Worm (Caenorhabditis elegans) whole organism, L1 larva: Measurements from ENCODE around the gene Y54E2A.9.

Experiments
- aha-1 ChIP-seq: fragments of 150-350 bp; optimal IDR thresholded peaks from 2 replicates; lab custom pipeline; 2014; ENCODE audit warnings: missing biosample characterization, missing genetic modification characterization
- aly-2 ChIP-seq: fragments of 150-350 bp; optimal IDR thresholded peaks from 2 replicates; lab custom pipeline; 2014; ENCODE audit warnings: missing biosample characterization, missing genetic modification characterization
- ama-1 ChIP-seq: fragments of 150-350 bp; optimal IDR thresholded peaks from 2 replicates; lab custom pipeline; 2014
- blmp-1 ChIP-seq: fragments of 150-350 bp; optimal IDR thresholded peaks from 2 replicates; lab custom pipeline; 2014; ENCODE audit warnings: missing biosample characterization, missing genetic modification characterization
- ceh-63 ChIP-seq: fragments of 200-800 bp; sonication (Bioruptor generic); optimal IDR thresholded peaks from 2 replicates; lab custom pipeline; 2018; ENCODE audit warnings: mild to moderate bottlenecking, missing genetic modification characterization, missing compliant biosample characterization
- dpl-1 ChIP-seq, 3 experiments: fragments of 150-350 bp in 2 of 3; sonication (generic microtip) in 1 of 3; optimal IDR thresholded peaks; 2 replicates each; lab custom pipeline; 2014 to 2017; ENCODE audit warnings: missing biosample characterization in 3 of 3, missing genetic modification characterization in 3 of 3, missing genetic modification reagents in 3 of 3
- dsc-1 ChIP-seq: sonication (generic microtip); optimal IDR thresholded peaks from 2 replicates; lab custom pipeline; 2016; ENCODE audit warnings: mild to moderate bottlenecking, missing genetic modification characterization, missing compliant biosample characterization
- efl-1 ChIP-seq, 4 experiments: fragments of 150-350 bp; optimal IDR thresholded peaks in 3 of 4; peaks in 1 of 4; 1 replicate in 1 of 4; 2 replicates in 3 of 4; lab custom pipeline; 2014; ENCODE audit warnings: missing biosample characterization in 2 of 4, missing genetic modification characterization in 2 of 4, missing genetic modification reagents in 2 of 4
- efl-3 ChIP-seq: fragments of 200-800 bp; sonication (Bioruptor generic); optimal IDR thresholded peaks from 2 replicates; lab custom pipeline; 2018; ENCODE audit warnings: mild to moderate bottlenecking, missing genetic modification characterization, missing compliant biosample characterization
- egl-13 ChIP-seq: sonication (generic microtip); optimal IDR thresholded peaks from 2 replicates; lab custom pipeline; 2016; ENCODE audit warnings: missing genotype, missing genetic modification reagents, missing genetic modification characterization, missing compliant biosample characterization
- elt-3 ChIP-seq, 6 experiments: fragments of 150-350 bp in 1 of 6; sonication (generic microtip); optimal IDR thresholded peaks; 2 replicates each; lab custom pipeline; 2017 to 2018; ENCODE audit warnings: missing biosample characterization in 6 of 6, missing genetic modification characterization in 6 of 6, inconsistent platforms in 1 of 6
- fkh-10 ChIP-seq: sonication (generic microtip); optimal IDR thresholded peaks from 2 replicates; lab custom pipeline; 2017; ENCODE audit warnings: missing biosample characterization, missing genetic modification reagents, missing genetic modification characterization
- fkh-4 ChIP-seq: sonication (generic microtip); optimal IDR thresholded peaks from 2 replicates; lab custom pipeline; 2016; ENCODE audit warnings: missing compliant biosample characterization, missing genetic modification characterization, borderline replicate concordance
- fkh-8 ChIP-seq: sonication (generic microtip); optimal IDR thresholded peaks from 2 replicates; lab custom pipeline; 2016; ENCODE audit warnings: mild to moderate bottlenecking, missing genetic modification characterization, missing compliant biosample characterization
- hlh-17 ChIP-seq: fragments of 200-800 bp; sonication (Bioruptor generic); optimal IDR thresholded peaks from 2 replicates; lab custom pipeline; 2018; ENCODE audit warnings: missing genetic modification characterization, mild to moderate bottlenecking, missing compliant biosample characterization, moderate library complexity, borderline replicate concordance
- irx-1 ChIP-seq: sonication (generic microtip); optimal IDR thresholded peaks from 2 replicates; lab custom pipeline; 2016; ENCODE audit warnings: missing genetic modification characterization, missing compliant biosample characterization
- jun-1 ChIP-seq: fragments of 150-350 bp; optimal IDR thresholded peaks from 2 replicates; lab custom pipeline; 2014; ENCODE audit warnings: missing biosample characterization, missing genetic modification reagents, missing genetic modification characterization
- lin-14 ChIP-seq: fragments of 200-800 bp; sonication (Bioruptor generic); optimal IDR thresholded peaks from 2 replicates; lab custom pipeline; 2018; ENCODE audit warnings: mild to moderate bottlenecking, missing genetic modification characterization, moderate library complexity, missing compliant biosample characterization
- lin-15B ChIP-seq: fragments of 150-350 bp; sonication (generic microtip); optimal IDR thresholded peaks from 3 replicates; lab custom pipeline; 2014; ENCODE audit warnings: missing biosample characterization, missing genetic modification characterization
- lin-35 ChIP-seq, 2 experiments: fragments of 150-350 bp; optimal IDR thresholded peaks; 2 replicates each; lab custom pipeline; 2014; ENCODE audit warnings: missing biosample characterization in 2 of 2, missing genetic modification characterization in 2 of 2, missing genetic modification reagents in 2 of 2
- mab-9 ChIP-seq: fragments of 200-800 bp; sonication (Bioruptor generic); IDR thresholded peaks from 2 replicates; pipeline ENCODE4 v1.3.6; 2022; ENCODE audit warnings: missing genetic modification reagents, missing genetic modification characterization, missing compliant biosample characterization
- mef-2 ChIP-seq: fragments of 150-350 bp; optimal IDR thresholded peaks from 2 replicates; lab custom pipeline; 2014; ENCODE audit warnings: missing biosample characterization, missing genetic modification characterization
- mep-1 ChIP-seq: fragments of 150-350 bp; optimal IDR thresholded peaks from 2 replicates; lab custom pipeline; 2014; ENCODE audit warnings: missing biosample characterization, missing genetic modification characterization
- nhr-19 ChIP-seq: fragments of 200-800 bp; sonication (Bioruptor generic); conservative IDR thresholded peaks from 2 replicates; pipeline ENCODE4 v1.3.6; 2022; ENCODE audit warnings: missing genetic modification characterization, missing compliant biosample characterization
- nhr-20 ChIP-seq: sonication (generic microtip); optimal IDR thresholded peaks from 2 replicates; lab custom pipeline; 2016; ENCODE audit warnings: mild to moderate bottlenecking, missing genetic modification characterization, missing compliant biosample characterization
- nhr-47 ChIP-seq: sonication (generic microtip); optimal IDR thresholded peaks from 2 replicates; lab custom pipeline; 2016; ENCODE audit warnings: mild to moderate bottlenecking, missing genetic modification characterization, moderate library complexity, missing compliant biosample characterization
- nhr-71 ChIP-seq: sonication (generic microtip); optimal IDR thresholded peaks from 2 replicates; lab custom pipeline; 2016; ENCODE audit warnings: mild to moderate bottlenecking, missing genetic modification characterization, moderate library complexity, missing compliant biosample characterization
- nhr-76 ChIP-seq: sonication (generic microtip); optimal IDR thresholded peaks from 2 replicates; lab custom pipeline; 2017; ENCODE audit warnings: missing biosample characterization, missing genetic modification characterization
- pax-3 ChIP-seq: fragments of 200-800 bp; sonication (Bioruptor generic); optimal IDR thresholded peaks from 2 replicates; lab custom pipeline; 2018; ENCODE audit warnings: mild to moderate bottlenecking, missing genetic modification characterization, moderate library complexity, missing compliant biosample characterization
- pqm-1 ChIP-seq: sonication (generic microtip); optimal IDR thresholded peaks from 3 replicates; lab custom pipeline; 2017; ENCODE audit warnings: missing biosample characterization, missing genetic modification characterization
- rnt-1 ChIP-seq: sonication (generic microtip); optimal IDR thresholded peaks from 2 replicates; lab custom pipeline; 2016; ENCODE audit warnings: mild to moderate bottlenecking, missing genetic modification characterization, moderate library complexity, missing compliant biosample characterization
- skn-1 ChIP-seq: fragments of 150-350 bp; optimal IDR thresholded peaks from 2 replicates; lab custom pipeline; 2014; ENCODE audit warnings: missing biosample characterization, missing genetic modification characterization
- snpc-4 ChIP-seq: fragments of 150-350 bp; optimal IDR thresholded peaks from 2 replicates; lab custom pipeline; 2014; ENCODE audit warnings: missing biosample characterization, missing genetic modification characterization
- snu-23 ChIP-seq: sonication (generic microtip); optimal IDR thresholded peaks from 2 replicates; lab custom pipeline; 2016; ENCODE audit warnings: missing genetic modification characterization, missing compliant biosample characterization
- sox-4 ChIP-seq: sonication (generic microtip); optimal IDR thresholded peaks from 2 replicates; lab custom pipeline; 2016; ENCODE audit warnings: missing genetic modification characterization, missing compliant biosample characterization
- unc-130 ChIP-seq: fragments of 150-350 bp; optimal IDR thresholded peaks from 2 replicates; lab custom pipeline; 2017; ENCODE audit warnings: missing biosample characterization, missing genetic modification characterization, inconsistent platforms
- unc-62 ChIP-seq: fragments of 150-350 bp; optimal IDR thresholded peaks from 2 replicates; lab custom pipeline; 2014; ENCODE audit warnings: missing biosample characterization, missing genetic modification reagents, missing genetic modification characterization
- unc-86 ChIP-seq: sonication (generic microtip); optimal IDR thresholded peaks from 2 replicates; lab custom pipeline; 2016; ENCODE audit warnings: missing genetic modification characterization, missing compliant biosample characterization
- xbp-1 ChIP-seq: sonication (generic microtip); optimal IDR thresholded peaks from 2 replicates; lab custom pipeline; 2016; ENCODE audit warnings: missing genetic modification characterization, missing compliant biosample characterization
- zag-1 ChIP-seq: fragments of 150-350 bp; optimal IDR thresholded peaks from 2 replicates; lab custom pipeline; 2014; ENCODE audit warnings: missing biosample characterization, missing genetic modification characterization
- zip-4 ChIP-seq: fragments of 200-800 bp; sonication (Bioruptor generic); optimal IDR thresholded peaks from 2 replicates; lab custom pipeline; 2018; ENCODE audit warnings: mild to moderate bottlenecking, missing genetic modification characterization, moderate library complexity, missing compliant biosample characterization
- ztf-11 ChIP-seq, 2 experiments: sonication (generic microtip); optimal IDR thresholded peaks; 2 replicates each; lab custom pipeline; 2016 to 2017; ENCODE audit warnings: missing genetic modification characterization in 2 of 2, missing biosample characterization in 1 of 2, missing compliant biosample characterization in 1 of 2

Gene Y54E2A.9

ce11 chrII:14785906-14786305 is at the start of gene Y54E2A.9:
Y54E2A.9 (minus strand) TSS chrII:14786006.
- TF ChIP-seq xbp-1 (tag; lab: Kevin White, UChicago), result no peak
- no peak for TF ChIP-seq fkh-10 (GFP tag; lab: Kevin White, UChicago)
- TF ChIP-seq fkh-8, result no peak
- no peak for TF ChIP-seq mab-9 (GFP tag; lab: Robert Waterston, UW)
- TF ChIP-seq irx-1 (tag; lab: Kevin White, UChicago), result no peak
- no peak for TF ChIP-seq ztf-11 (tag; optimal IDR thresholded peaks at IDR 0.05; lab: Kevin White, UChicago)
- TF ChIP-seq efl-3, result no peak
- TF ChIP-seq aly-2 (tag; lab: Kevin White, UChicago), result no peak
- TF ChIP-seq aha-1 (tag; lab: Kevin White, UChicago), result no peak
- TF ChIP-seq mep-1, result no peak
- TF ChIP-seq unc-86 (tag; lab: Kevin White, UChicago), result no peak
- no peak for TF ChIP-seq mef-2
- no peak for TF ChIP-seq snpc-4 (tag; lab: Kevin White, UChicago)
- no peak for TF ChIP-seq hlh-17
- no peak for TF ChIP-seq unc-62 (GFP tag; lab: Kevin White, UChicago)
- TF ChIP-seq sox-4 (tag; lab: Kevin White, UChicago), result no peak

ce11 chrII:14832055-14832454 is 46.2 kb upstream of the Y54E2A.9 start:
- TF ChIP-seq snpc-4 (tag; lab: Kevin White, UChicago) (no peak), zip-4 (GFP tag; lab: Kevin White, UChicago) (no peak), pqm-1 (tag; lab: Kevin White, UChicago) (no peak), mep-1 (no peak), mab-9 (GFP tag; lab: Robert Waterston, UW) (no peak), nhr-76 (tag; lab: Kevin White, UChicago) (no peak), pax-3 (tag; lab: Kevin White, UChicago) (peak; percentile 6), dsc-1 (peak; percentile 94), aly-2 (tag; lab: Kevin White, UChicago) (no peak), ztf-11 (tag; optimal IDR thresholded peaks at IDR 0.05; lab: Kevin White, UChicago) (no peak), ceh-63 (no peak), nhr-47 (tag; lab: Kevin White, UChicago) (peak; percentile 36), sox-4 (tag; lab: Kevin White, UChicago) (peak; percentile 28), nhr-71 (tag; lab: Kevin White, UChicago) (peak; percentile 12), lin-35 (GFP tag; optimal IDR thresholded peaks at IDR 0.05; lab: Kevin White, UChicago) (no peak), fkh-4 (tag; lab: Kevin White, UChicago) (peak; percentile 29), egl-13 (tag; lab: Kevin White, UChicago) (peak; percentile 42)
- TF ChIP-seq, all 84 proteins: peak for 7

ce11 chrII:14825413-14825812 is 39.6 kb upstream of the Y54E2A.9 start:
- TF ChIP-seq dpl-1 (GFP tag; optimal IDR thresholded peaks at IDR 0.05; lab: Kevin White, UChicago) (peak in 1 of 3 experiments; percentile 6), unc-130 (tag; lab: Kevin White, UChicago) (peak; percentile 4), ama-1 (lab: Kevin White, UChicago) (no peak), rnt-1 (tag; lab: Kevin White, UChicago) (peak; percentile 57), nhr-20 (peak; percentile 2), skn-1 (peak; percentile 15), jun-1 (tag; lab: Kevin White, UChicago) (no peak), nhr-71 (tag; lab: Kevin White, UChicago) (peak; percentile 38), mep-1 (peak; percentile 15), nhr-19 (GFP tag; lab: Robert Waterston, UW) (peak; percentile 30; the same call in 1 of the 2 replicates), lin-15B (tag; lab: Kevin White, UChicago) (no peak), fkh-8 (no peak), elt-3 (tag; optimal IDR thresholded peaks at IDR 0.05; lab: Kevin White, UChicago) (peak in 1 of 6 experiments; percentile 11), snu-23 (GFP tag; lab: Kevin White, UChicago) (peak; percentile 20), efl-1 (optimal IDR thresholded peaks at IDR 0.05; lab: Kevin White, UChicago) (no peak), efl-1 (GFP tag; optimal IDR thresholded peaks at IDR 0.05 in 1 of 2; lab: Kevin White, UChicago) (peak in 1 of 2 experiments; percentile 19), blmp-1 (tag; lab: Kevin White, UChicago) (peak; percentile 64), lin-14 (peak; percentile 6), zag-1 (tag; lab: Kevin White, UChicago) (no peak)
- TF ChIP-seq, all 84 proteins: peak for 13
